Worm (Caenorhabditis elegans): Measurements from ENCODE around the gene abts-4.

- TF ChIP-seq lin-1 (GFP tag; IDR thresholded peaks at IDR 0.05) (no peak), nhr-10 (tag; optimal IDR thresholded peaks at IDR 0.05) (no peak), mdt-29 (GFP tag; IDR thresholded peaks at IDR 0.05) (no peak), fkh-10 (GFP tag; optimal IDR thresholded peaks at IDR 0.05) (no peak), pha-4 (GFP tag; IDR thresholded peaks at IDR 0.05) (no peak), pha-4 (tag; optimal IDR thresholded peaks at IDR 0.05) (no peak), unc-39 (tag; optimal IDR thresholded peaks at IDR 0.05) (no peak), ceh-28 (tag; optimal IDR thresholded peaks at IDR 0.05) (no peak), nhr-6 (tag; optimal IDR thresholded peaks at IDR 0.05) (no peak), ZK546.5 (tag; optimal IDR thresholded peaks at IDR 0.05) (no peak), snpc-4 (tag; optimal IDR thresholded peaks at IDR 0.05) (no peak), lsy-2 (tag; optimal IDR thresholded peaks at IDR 0.05) (no peak)
Observed at ce11 chrX:6722966-6723365, 38.6 kb downstream of the abts-4 start, which contains the start of gene smf-1.
